Fruit fly (Drosophila melanogaster) whole organism, prepupa: ENCODE data around the gene CG33939.
A peak's percentile ranks its signal among the peaks of the same experiment; 100 is the strongest.

Experiments
- Blimp-1 ChIP-seq: fragments of 200-800 bp; sonication (Bioruptor generic); optimal IDR thresholded peaks from 3 replicates; lab custom pipeline; 2017; ENCODE audit warnings: missing biosample characterization, missing genetic modification characterization, mild to moderate bottlenecking, moderate library complexity, missing genetic modification reagents
- CG10631 ChIP-seq: fragments of 200-800 bp; sonication (Bioruptor generic); optimal IDR thresholded peaks from 2 replicates; lab custom pipeline; 2016; ENCODE audit warnings: missing biosample characterization, missing genetic modification characterization
- CG10669 ChIP-seq: fragments of 200-800 bp; sonication (Bioruptor generic); optimal IDR thresholded peaks from 3 replicates; lab custom pipeline; 2018; ENCODE audit warnings: missing biosample characterization, mild to moderate bottlenecking, missing genetic modification characterization, moderate library complexity
- CG11294 ChIP-seq: fragments of 200-800 bp; sonication (Bioruptor generic); IDR thresholded peaks from 2 replicates; pipeline ENCODE4 v1.3.6; 2022; ENCODE audit warnings: missing biosample characterization, missing genetic modification characterization
- CG11762 ChIP-seq: fragments of 200-800 bp; sonication (Bioruptor generic); optimal IDR thresholded peaks from 3 replicates; lab custom pipeline; 2016; ENCODE audit warnings: missing biosample characterization, missing genetic modification characterization; ENCODE audit not compliant: insufficient read depth
- CG11902 ChIP-seq: fragments of 200-800 bp; sonication (Bioruptor generic); optimal IDR thresholded peaks from 3 replicates; lab custom pipeline; 2016; ENCODE audit warnings: missing biosample characterization, missing genetic modification characterization
- CG16779 ChIP-seq: fragments of 200-800 bp; sonication (Bioruptor generic); optimal IDR thresholded peaks from 3 replicates; lab custom pipeline; 2017; ENCODE audit warnings: missing biosample characterization, mild to moderate bottlenecking, missing genetic modification characterization
- CG31627 ChIP-seq: fragments of 200-800 bp; sonication (Bioruptor generic); optimal IDR thresholded peaks from 3 replicates; lab custom pipeline; 2016; ENCODE audit warnings: missing biosample characterization, missing genetic modification characterization
- CG34406 ChIP-seq: fragments of 200-800 bp; sonication (Bioruptor generic); optimal IDR thresholded peaks from 3 replicates; lab custom pipeline; 2016; ENCODE audit warnings: missing biosample characterization, missing genetic modification characterization
- CG3919 ChIP-seq: fragments of 200-800 bp; sonication (Bioruptor generic); optimal IDR thresholded peaks from 3 replicates; lab custom pipeline; 2016; ENCODE audit warnings: missing biosample characterization, missing genetic modification characterization
- CG4318 ChIP-seq: fragments of 200-800 bp; sonication (Bioruptor generic); optimal IDR thresholded peaks from 3 replicates; lab custom pipeline; 2017; ENCODE audit warnings: missing biosample characterization, mild to moderate bottlenecking, missing genetic modification characterization
- CG6163 ChIP-seq: fragments of 200-800 bp; sonication (Bioruptor generic); IDR thresholded peaks from 3 replicates; pipeline ENCODE4 v1.3.6; 2022; ENCODE audit warnings: missing biosample characterization, missing genetic modification characterization
- CG6276 ChIP-seq: fragments of 200-800 bp; sonication (Bioruptor generic); optimal IDR thresholded peaks from 2 replicates; lab custom pipeline; 2017; ENCODE audit warnings: missing biosample characterization, mild to moderate bottlenecking, missing genetic modification characterization
- CG6792 ChIP-seq: fragments of 200-800 bp; sonication (Bioruptor generic); optimal IDR thresholded peaks from 3 replicates; lab custom pipeline; 2016; ENCODE audit warnings: missing biosample characterization, missing genetic modification characterization
- CG6854 ChIP-seq: fragments of 200-800 bp; sonication (Bioruptor generic); optimal IDR thresholded peaks from 2 replicates; lab custom pipeline; 2017; ENCODE audit warnings: missing biosample characterization, mild to moderate bottlenecking, missing genetic modification characterization
- CG7368 ChIP-seq: fragments of 200-800 bp; sonication (Bioruptor generic); optimal IDR thresholded peaks from 3 replicates; lab custom pipeline; 2016; ENCODE audit warnings: missing biosample characterization, missing genetic modification characterization
- CG8119 ChIP-seq: fragments of 200-800 bp; sonication (Bioruptor generic); IDR thresholded peaks from 3 replicates; pipeline ENCODE4 v1.3.6; 2022; ENCODE audit warnings: missing biosample characterization, missing genetic modification characterization
- CG8319 ChIP-seq: fragments of 200-800 bp; sonication (Bioruptor generic); optimal IDR thresholded peaks from 3 replicates; lab custom pipeline; 2016; ENCODE audit warnings: missing biosample characterization, missing genetic modification characterization
- CG9139 ChIP-seq: fragments of 200-800 bp; sonication (Bioruptor generic); optimal IDR thresholded peaks from 3 replicates; lab custom pipeline; 2017; ENCODE audit warnings: missing biosample characterization, mild to moderate bottlenecking, missing genetic modification characterization
- Eip75B ChIP-seq: fragments of 200-800 bp; sonication (Bioruptor generic); optimal IDR thresholded peaks from 3 replicates; lab custom pipeline; 2016; ENCODE audit warnings: missing biosample characterization, missing genetic modification characterization
- Ets21C ChIP-seq: fragments of 200-800 bp; sonication (Bioruptor generic); optimal IDR thresholded peaks from 3 replicates; lab custom pipeline; 2016; ENCODE audit warnings: missing biosample characterization, missing genetic modification characterization
- Ets96B ChIP-seq: fragments of 200-800 bp; optimal IDR thresholded peaks from 2 replicates; lab custom pipeline; 2019; ENCODE audit warnings: missing biosample characterization, mild to moderate bottlenecking, missing genetic modification characterization, moderate library complexity
- Gug ChIP-seq: fragments of 200-800 bp; sonication (Bioruptor generic); IDR thresholded peaks from 2 replicates; pipeline ENCODE4 v1.3.6; 2022; ENCODE audit warnings: missing biosample characterization, missing genetic modification characterization
- Hr38 ChIP-seq: sonication (Bioruptor generic); optimal IDR thresholded peaks from 2 replicates; lab custom pipeline; 2016; ENCODE audit warnings: missing biosample characterization, missing genetic modification characterization
- Hr4 ChIP-seq: fragments of 200-800 bp; sonication (Bioruptor generic); optimal IDR thresholded peaks from 3 replicates; lab custom pipeline; 2016; ENCODE audit warnings: missing biosample characterization, missing genetic modification characterization
- Lpt ChIP-seq: fragments of 200-800 bp; sonication (Bioruptor generic); optimal IDR thresholded peaks from 3 replicates; lab custom pipeline; 2016; ENCODE audit warnings: missing biosample characterization, missing genetic modification characterization
- Met ChIP-seq: fragments of 200-800 bp; sonication (Bioruptor generic); optimal IDR thresholded peaks from 3 replicates; lab custom pipeline; 2016; ENCODE audit warnings: missing biosample characterization, missing genetic modification characterization
- OdsH ChIP-seq: fragments of 200-800 bp; sonication (Bioruptor generic); optimal IDR thresholded peaks from 3 replicates; lab custom pipeline; 2016; ENCODE audit warnings: missing biosample characterization, missing genetic modification characterization
- Smox ChIP-seq: fragments of 200-800 bp; sonication (Bioruptor generic); optimal IDR thresholded peaks from 3 replicates; lab custom pipeline; 2016; ENCODE audit warnings: missing biosample characterization, missing genetic modification characterization
- Sox102F ChIP-seq: fragments of 200-800 bp; sonication (Bioruptor generic); optimal IDR thresholded peaks from 2 replicates; lab custom pipeline; 2016; ENCODE audit warnings: missing biosample characterization, mild to moderate bottlenecking, missing genetic modification characterization
- Sox14 ChIP-seq: fragments of 200-800 bp; sonication (Bioruptor generic); optimal IDR thresholded peaks from 3 replicates; lab custom pipeline; 2016; ENCODE audit warnings: missing biosample characterization, missing genetic modification characterization
- achi ChIP-seq: fragments of 200-800 bp; sonication (Bioruptor generic); optimal IDR thresholded peaks from 3 replicates; lab custom pipeline; 2016; ENCODE audit warnings: missing biosample characterization, missing genetic modification characterization
- acj6 ChIP-seq: fragments of 200-800 bp; sonication (Bioruptor generic); optimal IDR thresholded peaks from 3 replicates; lab custom pipeline; 2016; ENCODE audit warnings: missing biosample characterization, missing genetic modification characterization
- cyc ChIP-seq: fragments of 200-800 bp; sonication (Bioruptor generic); optimal IDR thresholded peaks from 3 replicates; lab custom pipeline; 2016; ENCODE audit warnings: missing biosample characterization, missing genetic modification characterization
- dsx ChIP-seq: fragments of 200-800 bp; optimal IDR thresholded peaks from 3 replicates; lab custom pipeline; 2019; ENCODE audit warnings: missing biosample characterization, mild to moderate bottlenecking, missing genetic modification characterization, moderate library complexity; ENCODE audit not compliant: poor library complexity, severe bottlenecking
- eg ChIP-seq: fragments of 200-800 bp; sonication (Bioruptor generic); IDR thresholded peaks from 3 replicates; pipeline ENCODE4 v1.3.6; 2022; ENCODE audit warnings: missing biosample characterization, missing genetic modification characterization
- esn ChIP-seq: fragments of 200-800 bp; sonication (Bioruptor generic); optimal IDR thresholded peaks from 2 replicates; lab custom pipeline; 2016; ENCODE audit warnings: missing biosample characterization, mild to moderate bottlenecking, missing genetic modification characterization, moderate library complexity
- fd59A ChIP-seq: fragments of 200-800 bp; sonication (Bioruptor generic); optimal IDR thresholded peaks from 2 replicates; lab custom pipeline; 2017; ENCODE audit warnings: missing biosample characterization, mild to moderate bottlenecking, missing genetic modification characterization, missing genetic modification reagents
- fd85E ChIP-seq: fragments of 200-800 bp; sonication (Bioruptor generic); optimal IDR thresholded peaks from 3 replicates; lab custom pipeline; 2016; ENCODE audit warnings: missing biosample characterization, missing genetic modification characterization
- fkh ChIP-seq: fragments of 200-800 bp; sonication (Bioruptor generic); optimal IDR thresholded peaks from 3 replicates; lab custom pipeline; 2017; ENCODE audit warnings: missing biosample characterization, mild to moderate bottlenecking, missing genetic modification characterization, moderate library complexity
- lz ChIP-seq: fragments of 200-800 bp; sonication (Bioruptor generic); optimal IDR thresholded peaks from 3 replicates; lab custom pipeline; 2016; ENCODE audit warnings: missing biosample characterization, missing genetic modification characterization
- pdm3 ChIP-seq: fragments of 200-800 bp; sonication (Bioruptor generic); optimal IDR thresholded peaks from 3 replicates; lab custom pipeline; 2016; ENCODE audit warnings: missing biosample characterization, missing genetic modification characterization
- ss ChIP-seq, 2 experiments: fragments of 200-800 bp; sonication (Bioruptor generic); optimal IDR thresholded peaks; 2 replicates in 1 of 2; 3 replicates in 1 of 2; lab custom pipeline; 2017 to 2018; ENCODE audit warnings: mild to moderate bottlenecking in 2 of 2, missing biosample characterization in 2 of 2, missing genetic modification characterization in 2 of 2, moderate library complexity in 1 of 2
- topi ChIP-seq: fragments of 200-800 bp; sonication (Bioruptor generic); optimal IDR thresholded peaks from 3 replicates; lab custom pipeline; 2016; ENCODE audit warnings: missing biosample characterization, missing genetic modification characterization
- vri ChIP-seq: fragments of 200-800 bp; sonication (Bioruptor generic); optimal IDR thresholded peaks from 3 replicates; lab custom pipeline; 2016; ENCODE audit warnings: missing biosample characterization, mild to moderate bottlenecking, missing genetic modification characterization

CG33939 gene

dm6 chrX:19146421-19146952 lies 28.2 kb downstream of the CG33939 start (continued):
- TF ChIP-seq CG4318 (GFP tag; lab: Kevin White, UChicago) = peak; percentile 58
- peak; percentile 29 for TF ChIP-seq dsx (GFP tag; lab: Kevin White, UChicago)
- peak; percentile 30 for TF ChIP-seq acj6
- TF ChIP-seq CG9139 (GFP tag; lab: Kevin White, UChicago) = no peak
- TF ChIP-seq Met (GFP tag; lab: Kevin White, UChicago) = peak; percentile 37
- TF ChIP-seq Blimp-1 (GFP tag; lab: Kevin White, UChicago) = no peak
- TF ChIP-seq fd85E (GFP tag; lab: Kevin White, UChicago) = no peak
- no peak for TF ChIP-seq Ets21C (GFP tag; lab: Kevin White, UChicago)
- peak; percentile 68 for TF ChIP-seq fkh (GFP tag; lab: Kevin White, UChicago)
- peak; percentile 8 for TF ChIP-seq lz (GFP tag; lab: Kevin White, UChicago)
- TF ChIP-seq Hr38 (GFP tag; lab: Kevin White, UChicago) = no peak
- TF ChIP-seq CG6854 = no peak
- peak; percentile 53 for TF ChIP-seq CG10631
- peak; percentile 4 for TF ChIP-seq cyc (GFP tag; lab: Kevin White, UChicago)
- peak; percentile 61 for TF ChIP-seq CG8119 (GFP tag; lab: Robert Waterston, UW)
- peak; percentile 15 for TF ChIP-seq Sox14 (GFP tag; lab: Kevin White, UChicago)
- TF ChIP-seq CG31627 (GFP tag; lab: Kevin White, UChicago) = peak; percentile 20
- peak; percentile 37 for TF ChIP-seq esn (GFP tag; lab: Kevin White, UChicago)
- no peak for TF ChIP-seq CG10669

- TF ChIP-seq lz (GFP tag; lab: Kevin White, UChicago) (peak; percentile 22), dsx (GFP tag; lab: Kevin White, UChicago) (peak; percentile 47), CG31627 (GFP tag; lab: Kevin White, UChicago) (no peak), CG11294 (GFP tag; lab: Robert Waterston, UW) (no peak), CG3919 (peak; percentile 67), achi (GFP tag; lab: Kevin White, UChicago) (peak; percentile 67), pdm3 (GFP tag; lab: Kevin White, UChicago) (peak; percentile 66), CG6276 (peak; percentile 62), CG4318 (GFP tag; lab: Kevin White, UChicago) (peak; percentile 76), CG7368 (GFP tag; lab: Kevin White, UChicago) (peak; percentile 16), Met (GFP tag; lab: Kevin White, UChicago) (peak; percentile 43), CG10631 (peak; percentile 62), CG6792 (GFP tag; lab: Kevin White, UChicago) (peak; percentile 51), vri (no peak), CG9139 (GFP tag; lab: Kevin White, UChicago) (no peak), fd85E (GFP tag; lab: Kevin White, UChicago) (no peak), Hr4 (peak; percentile 73), CG16779 (tag; lab: Kevin White, UChicago) (peak; percentile 10), Gug (peak; percentile 22; the same call in 1 of the 2 replicates), fkh (GFP tag; lab: Kevin White, UChicago) (no peak), fd59A (GFP tag; lab: Kevin White, UChicago) (peak; percentile 57), Eip75B (GFP tag; lab: Kevin White, UChicago) (peak; percentile 62), topi (GFP tag; lab: Kevin White, UChicago) (peak; percentile 40), CG11902 (GFP tag; lab: Kevin White, UChicago) (peak; percentile 4), Ets96B (tag; lab: Kevin White, UChicago) (peak; percentile 62), CG6163 (GFP tag; lab: Robert Waterston, UW) (peak; percentile 40; the same call in 1 of the 3 replicates), CG8119 (GFP tag; lab: Robert Waterston, UW) (peak; percentile 75), CG34406 (GFP tag; lab: Kevin White, UChicago) (peak; percentile 62), CG10669 (peak; percentile 58), CG11762 (no peak), CG8319 (GFP tag; lab: Kevin White, UChicago) (no peak), Sox14 (GFP tag; lab: Kevin White, UChicago) (peak; percentile 51), acj6 (peak; percentile 69), Smox (GFP tag; lab: Kevin White, UChicago) (peak; percentile 5), Lpt (GFP tag; lab: Kevin White, UChicago) (peak; percentile 54), ss (GFP tag; optimal IDR thresholded peaks at IDR 0.05; lab: Kevin White, UChicago) (peak; percentile 47 to 50), Hr38 (GFP tag; lab: Kevin White, UChicago) (no peak), Sox102F (GFP tag; lab: Kevin White, UChicago) (peak; percentile 27), eg (GFP tag; lab: Robert Waterston, UW) (peak; percentile 29; the same call in 1 of the 3 replicates), OdsH (GFP tag; lab: Kevin White, UChicago) (peak; percentile 66)
Measured at dm6 chrX:19144785-19145422, 29.8 kb downstream of the CG33939 start.
